Worm (Caenorhabditis elegans) whole organism, L4/young adult: Measurements from ENCODE around the gene rpa-1.

Experiments used
- W03F9.2 ChIP-seq: fragments of 150-350 bp; optimal IDR thresholded peaks from 2 replicates; lab custom pipeline; 2014; ENCODE audit warnings: missing biosample characterization, missing genetic modification characterization
- dao-5 ChIP-seq: sonication (generic microtip); optimal IDR thresholded peaks from 2 replicates; lab custom pipeline; 2016; ENCODE audit warnings: missing genotype, missing genetic modification characterization, moderate library complexity, missing compliant biosample characterization
- him-1 ChIP-seq: sonication (generic microtip); optimal IDR thresholded peaks from 2 replicates; lab custom pipeline; 2016; ENCODE audit warnings: missing genotype, missing genetic modification reagents, missing genetic modification characterization, missing compliant biosample characterization

DNA sequence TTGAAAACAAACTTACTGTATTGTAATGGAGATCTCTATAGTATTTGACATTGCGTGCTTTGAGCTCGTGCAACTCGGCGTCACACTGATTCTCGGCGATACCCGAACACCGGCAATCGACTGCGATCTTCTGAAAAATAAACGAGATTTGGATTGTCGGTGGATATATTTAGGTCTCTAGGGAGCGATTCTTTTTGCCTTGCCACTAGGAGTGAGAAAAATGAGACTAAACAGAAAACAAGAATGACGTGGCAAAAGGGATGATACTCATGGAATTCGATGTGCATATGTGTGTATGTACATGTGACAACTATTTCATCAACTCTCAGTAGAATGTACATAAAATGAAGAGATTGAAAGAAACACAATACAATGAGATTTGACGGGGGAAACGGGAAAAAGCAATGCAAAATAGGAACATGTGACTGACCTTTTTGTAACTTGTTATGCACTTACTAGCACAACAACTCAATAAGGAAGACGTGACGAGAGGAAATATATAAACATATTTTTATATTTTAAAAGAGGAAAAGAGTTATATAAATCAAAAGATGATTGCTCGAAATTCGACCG is 50.3 kb downstream of the rpa-1 start:
- TF ChIP-seq W03F9.2 (no peak), him-1 (tag; lab: Kevin White, UChicago) (no peak), dao-5 (tag; lab: Kevin White, UChicago) (no peak)
